Worm (Caenorhabditis elegans) whole organism, L1 larva: ENCODE data around the gene rha-2.

Source experiments
- ceh-8 ChIP-seq: fragments of 200-800 bp; sonication (Bioruptor generic); optimal IDR thresholded peaks from 2 replicates; lab custom pipeline; 2018; ENCODE audit warnings: mild to moderate bottlenecking, missing genetic modification characterization, moderate library complexity, missing compliant biosample characterization
- elt-2 ChIP-seq: sonication (generic microtip); optimal IDR thresholded peaks from 2 replicates; lab custom pipeline; 2016; ENCODE audit warnings: missing genetic modification characterization, mild to moderate bottlenecking, inconsistent platforms, missing compliant biosample characterization, missing genetic modification reagents
- elt-3 ChIP-seq, 6 experiments: fragments of 150-350 bp in 1 of 6; sonication (generic microtip); optimal IDR thresholded peaks; 2 replicates each; lab custom pipeline; 2017 to 2018; ENCODE audit warnings: missing biosample characterization in 6 of 6, missing genetic modification characterization in 6 of 6, inconsistent platforms in 1 of 6
- lin-15B ChIP-seq: fragments of 150-350 bp; sonication (generic microtip); optimal IDR thresholded peaks from 3 replicates; lab custom pipeline; 2014; ENCODE audit warnings: missing biosample characterization, missing genetic modification characterization
- nhr-71 ChIP-seq: sonication (generic microtip); optimal IDR thresholded peaks from 2 replicates; lab custom pipeline; 2016; ENCODE audit warnings: mild to moderate bottlenecking, missing genetic modification characterization, moderate library complexity, missing compliant biosample characterization
- nhr-76 ChIP-seq: sonication (generic microtip); optimal IDR thresholded peaks from 2 replicates; lab custom pipeline; 2017; ENCODE audit warnings: missing biosample characterization, missing genetic modification characterization
- snpc-4 ChIP-seq: fragments of 150-350 bp; optimal IDR thresholded peaks from 2 replicates; lab custom pipeline; 2014; ENCODE audit warnings: missing biosample characterization, missing genetic modification characterization
- unc-98 ChIP-seq: fragments of 200-800 bp; sonication (Bioruptor generic); IDR thresholded peaks from 2 replicates; pipeline ENCODE4 v1.3.6; 2022; ENCODE audit warnings: missing genetic modification characterization, missing compliant biosample characterization

ce11 chrIII:8596692-8597091 lies 17.7 kb downstream of the rha-2 start:
- TF ChIP-seq unc-98 (GFP tag; lab: Robert Waterston, UW) (no peak), lin-15B (tag; lab: Kevin White, UChicago) (no peak), nhr-76 (tag; lab: Kevin White, UChicago) (no peak), snpc-4 (tag; lab: Kevin White, UChicago) (no peak), ceh-8 (GFP tag; lab: Kevin White, UChicago) (no peak), nhr-71 (tag; lab: Kevin White, UChicago) (no peak), elt-2 (tag; lab: Kevin White, UChicago) (no peak), elt-3 (tag; optimal IDR thresholded peaks at IDR 0.05; lab: Kevin White, UChicago) (no peak)
